Fruit fly (Drosophila melanogaster) whole organism, prepupa: ENCODE results near the gene CG5122.

Experiments used
- Blimp-1 ChIP-seq: fragments of 200-800 bp; sonication (Bioruptor generic); optimal IDR thresholded peaks from 3 replicates; lab custom pipeline; 2017; ENCODE audit warnings: missing biosample characterization, missing genetic modification characterization, mild to moderate bottlenecking, moderate library complexity, missing genetic modification reagents
- CG10669 ChIP-seq: fragments of 200-800 bp; sonication (Bioruptor generic); optimal IDR thresholded peaks from 3 replicates; lab custom pipeline; 2018; ENCODE audit warnings: missing biosample characterization, mild to moderate bottlenecking, missing genetic modification characterization, moderate library complexity
- CG11294 ChIP-seq: fragments of 200-800 bp; sonication (Bioruptor generic); IDR thresholded peaks from 2 replicates; pipeline ENCODE4 v1.3.6; 2022; ENCODE audit warnings: missing biosample characterization, missing genetic modification characterization
- CG11762 ChIP-seq: fragments of 200-800 bp; sonication (Bioruptor generic); optimal IDR thresholded peaks from 3 replicates; lab custom pipeline; 2016; ENCODE audit warnings: missing biosample characterization, missing genetic modification characterization; ENCODE audit not compliant: insufficient read depth
- CG1621 ChIP-seq: fragments of 200-800 bp; sonication (Bioruptor generic); optimal IDR thresholded peaks from 3 replicates; lab custom pipeline; 2018; ENCODE audit warnings: missing biosample characterization, mild to moderate bottlenecking, missing genetic modification characterization
- CG16779 ChIP-seq: fragments of 200-800 bp; sonication (Bioruptor generic); optimal IDR thresholded peaks from 3 replicates; lab custom pipeline; 2017; ENCODE audit warnings: missing biosample characterization, mild to moderate bottlenecking, missing genetic modification characterization
- CG3032 ChIP-seq: fragments of 200-800 bp; optimal IDR thresholded peaks from 2 replicates; lab custom pipeline; 2019; ENCODE audit warnings: missing biosample characterization, mild to moderate bottlenecking, missing genetic modification characterization, moderate library complexity
- CG34406 ChIP-seq: fragments of 200-800 bp; sonication (Bioruptor generic); optimal IDR thresholded peaks from 3 replicates; lab custom pipeline; 2016; ENCODE audit warnings: missing biosample characterization, missing genetic modification characterization
- CG3919 ChIP-seq: fragments of 200-800 bp; sonication (Bioruptor generic); optimal IDR thresholded peaks from 3 replicates; lab custom pipeline; 2016; ENCODE audit warnings: missing biosample characterization, missing genetic modification characterization
- CG4318 ChIP-seq: fragments of 200-800 bp; sonication (Bioruptor generic); optimal IDR thresholded peaks from 3 replicates; lab custom pipeline; 2017; ENCODE audit warnings: missing biosample characterization, mild to moderate bottlenecking, missing genetic modification characterization
- CG6163 ChIP-seq: fragments of 200-800 bp; sonication (Bioruptor generic); IDR thresholded peaks from 3 replicates; pipeline ENCODE4 v1.3.6; 2022; ENCODE audit warnings: missing biosample characterization, missing genetic modification characterization
- CG6276 ChIP-seq: fragments of 200-800 bp; sonication (Bioruptor generic); optimal IDR thresholded peaks from 2 replicates; lab custom pipeline; 2017; ENCODE audit warnings: missing biosample characterization, mild to moderate bottlenecking, missing genetic modification characterization
- CG6808 ChIP-seq: fragments of 200-800 bp; sonication (Bioruptor generic); optimal IDR thresholded peaks from 3 replicates; lab custom pipeline; 2017; ENCODE audit warnings: missing biosample characterization, missing genetic modification characterization, mild to moderate bottlenecking, moderate library complexity, missing genetic modification reagents
- CG7368 ChIP-seq: fragments of 200-800 bp; sonication (Bioruptor generic); optimal IDR thresholded peaks from 3 replicates; lab custom pipeline; 2016; ENCODE audit warnings: missing biosample characterization, missing genetic modification characterization
- CG8119 ChIP-seq: fragments of 200-800 bp; sonication (Bioruptor generic); IDR thresholded peaks from 3 replicates; pipeline ENCODE4 v1.3.6; 2022; ENCODE audit warnings: missing biosample characterization, missing genetic modification characterization
- CG8632 ChIP-seq: fragments of 200-800 bp; sonication (Bioruptor generic); optimal IDR thresholded peaks from 3 replicates; lab custom pipeline; 2016; ENCODE audit warnings: missing biosample characterization, missing genetic modification characterization
- Eip78C ChIP-seq: fragments of 200-800 bp; sonication (Bioruptor generic); peaks from one replicate; lab custom pipeline; 2016; ENCODE audit warnings: missing biosample characterization, missing genetic modification characterization
- Ets21C ChIP-seq: fragments of 200-800 bp; sonication (Bioruptor generic); optimal IDR thresholded peaks from 3 replicates; lab custom pipeline; 2016; ENCODE audit warnings: missing biosample characterization, missing genetic modification characterization
- Hr39 ChIP-seq: fragments of 200-800 bp; sonication (Bioruptor generic); optimal IDR thresholded peaks from 2 replicates; lab custom pipeline; 2016; ENCODE audit warnings: missing biosample characterization, missing genetic modification characterization
- Smox ChIP-seq: fragments of 200-800 bp; sonication (Bioruptor generic); optimal IDR thresholded peaks from 3 replicates; lab custom pipeline; 2016; ENCODE audit warnings: missing biosample characterization, missing genetic modification characterization
- Sox102F ChIP-seq: fragments of 200-800 bp; sonication (Bioruptor generic); optimal IDR thresholded peaks from 2 replicates; lab custom pipeline; 2016; ENCODE audit warnings: missing biosample characterization, mild to moderate bottlenecking, missing genetic modification characterization
- Sox14 ChIP-seq: fragments of 200-800 bp; sonication (Bioruptor generic); optimal IDR thresholded peaks from 3 replicates; lab custom pipeline; 2016; ENCODE audit warnings: missing biosample characterization, missing genetic modification characterization
- achi ChIP-seq: fragments of 200-800 bp; sonication (Bioruptor generic); optimal IDR thresholded peaks from 3 replicates; lab custom pipeline; 2016; ENCODE audit warnings: missing biosample characterization, missing genetic modification characterization
- cyc ChIP-seq: fragments of 200-800 bp; sonication (Bioruptor generic); optimal IDR thresholded peaks from 3 replicates; lab custom pipeline; 2016; ENCODE audit warnings: missing biosample characterization, missing genetic modification characterization
- dac ChIP-seq: fragments of 200-800 bp; sonication (Bioruptor generic); optimal IDR thresholded peaks from 2 replicates; lab custom pipeline; 2017; ENCODE audit warnings: missing biosample characterization, mild to moderate bottlenecking, missing genetic modification characterization
- eg ChIP-seq: fragments of 200-800 bp; sonication (Bioruptor generic); IDR thresholded peaks from 3 replicates; pipeline ENCODE4 v1.3.6; 2022; ENCODE audit warnings: missing biosample characterization, missing genetic modification characterization
- esn ChIP-seq: fragments of 200-800 bp; sonication (Bioruptor generic); optimal IDR thresholded peaks from 2 replicates; lab custom pipeline; 2016; ENCODE audit warnings: missing biosample characterization, mild to moderate bottlenecking, missing genetic modification characterization, moderate library complexity
- fkh ChIP-seq: fragments of 200-800 bp; sonication (Bioruptor generic); optimal IDR thresholded peaks from 3 replicates; lab custom pipeline; 2017; ENCODE audit warnings: missing biosample characterization, mild to moderate bottlenecking, missing genetic modification characterization, moderate library complexity
- net ChIP-seq: fragments of 200-800 bp; sonication (Bioruptor generic); optimal IDR thresholded peaks from 3 replicates; lab custom pipeline; 2016; ENCODE audit warnings: missing biosample characterization, missing genetic modification characterization
- spab ChIP-seq: fragments of 200-800 bp; sonication (Bioruptor generic); optimal IDR thresholded peaks from 2 replicates; lab custom pipeline; 2017; ENCODE audit warnings: missing biosample characterization, mild to moderate bottlenecking, missing genetic modification characterization, missing genetic modification reagents
- ss ChIP-seq, 2 experiments: fragments of 200-800 bp; sonication (Bioruptor generic); optimal IDR thresholded peaks; 2 replicates in 1 of 2; 3 replicates in 1 of 2; lab custom pipeline; 2017 to 2018; ENCODE audit warnings: mild to moderate bottlenecking in 2 of 2, missing biosample characterization in 2 of 2, missing genetic modification characterization in 2 of 2, moderate library complexity in 1 of 2
- svp ChIP-seq: fragments of 200-800 bp; sonication (Bioruptor generic); peaks from one replicate; lab custom pipeline; 2016; ENCODE audit warnings: missing biosample characterization, missing genetic modification characterization
- topi ChIP-seq: fragments of 200-800 bp; sonication (Bioruptor generic); optimal IDR thresholded peaks from 3 replicates; lab custom pipeline; 2016; ENCODE audit warnings: missing biosample characterization, missing genetic modification characterization
- vri ChIP-seq: fragments of 200-800 bp; sonication (Bioruptor generic); optimal IDR thresholded peaks from 3 replicates; lab custom pipeline; 2016; ENCODE audit warnings: missing biosample characterization, mild to moderate bottlenecking, missing genetic modification characterization

CG5122 gene

dm6 chr2L:13086712-13087111 lies 43.7 kb upstream of the CG5122 start (continued):
- TF ChIP-seq topi (GFP tag; lab: Kevin White, UChicago), result peak; percentile 23
- TF ChIP-seq CG3032 (tag; lab: Kevin White, UChicago), result no peak
- peak; percentile 12 for TF ChIP-seq CG34406 (GFP tag; lab: Kevin White, UChicago)
- TF ChIP-seq vri (GFP tag; lab: Kevin White, UChicago), result no peak
- TF ChIP-seq CG7368 (GFP tag; lab: Kevin White, UChicago), result no peak
- TF ChIP-seq CG8119 (GFP tag; lab: Robert Waterston, UW), result no peak
- peak; percentile 15 for TF ChIP-seq achi (GFP tag; lab: Kevin White, UChicago)
- no peak for TF ChIP-seq eg (GFP tag; lab: Robert Waterston, UW)
- TF ChIP-seq Sox102F (GFP tag; lab: Kevin White, UChicago), result peak; percentile 13
- TF ChIP-seq svp (GFP tag; lab: Kevin White, UChicago), result peak; percentile 66
- TF ChIP-seq spab (GFP tag; lab: Kevin White, UChicago), result no peak
- peak; percentile 37 for TF ChIP-seq Smox
- TF ChIP-seq Sox14, result peak; percentile 23
- no peak for TF ChIP-seq CG11294 (GFP tag; lab: Robert Waterston, UW)
- no peak for TF ChIP-seq net (GFP tag; lab: Kevin White, UChicago)
- TF ChIP-seq CG10669 (GFP tag; lab: Kevin White, UChicago), result no peak
- TF ChIP-seq esn (GFP tag; lab: Kevin White, UChicago), result peak; percentile 51
- peak; percentile 45 for TF ChIP-seq Hr39 (GFP tag; lab: Kevin White, UChicago)
- TF ChIP-seq dac (GFP tag; lab: Kevin White, UChicago), result no peak
- no peak for TF ChIP-seq CG11762 (GFP tag; lab: Kevin White, UChicago)
- no peak for TF ChIP-seq CG1621 (tag; lab: Kevin White, UChicago)
- no peak for TF ChIP-seq CG16779 (tag; lab: Kevin White, UChicago)
- no peak for TF ChIP-seq Ets21C (GFP tag; lab: Kevin White, UChicago)

DNA sequence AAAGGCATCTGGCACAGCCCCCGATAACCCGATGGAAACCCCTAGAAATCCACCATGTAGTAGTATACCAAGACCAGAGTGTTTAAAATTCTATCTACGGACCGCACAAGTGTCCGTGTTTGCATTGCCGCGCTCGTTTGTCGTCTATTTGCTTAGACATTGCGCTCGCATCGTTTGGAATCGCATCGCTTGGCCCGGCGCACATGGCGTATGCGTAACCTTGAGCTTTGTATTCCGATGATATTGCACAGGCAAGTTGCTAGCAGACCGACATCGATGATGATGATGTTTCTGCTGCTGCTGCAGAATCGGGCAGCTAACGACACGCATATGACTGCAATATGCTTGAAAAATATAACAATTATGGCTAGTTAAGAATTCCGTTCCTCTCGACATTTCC lies 41.8 kb upstream of the CG5122 start:
- TF ChIP-seq CG6276 (GFP tag; lab: Kevin White, UChicago), result no peak
- peak; percentile 31; the same call in 1 of the 3 replicates for TF ChIP-seq CG6163
- no peak for TF ChIP-seq ss (GFP tag; optimal IDR thresholded peaks at IDR 0.05; lab: Kevin White, UChicago)
- peak; percentile 56 for TF ChIP-seq svp (GFP tag; lab: Kevin White, UChicago)
- no peak for TF ChIP-seq CG11762 (GFP tag; lab: Kevin White, UChicago)

dm6 chr2L:13095805-13096204 lies 34.6 kb upstream of the CG5122 start:
- TF ChIP-seq CG3032 (tag; lab: Kevin White, UChicago) (no peak), CG11294 (GFP tag; lab: Robert Waterston, UW) (no peak), CG8632 (GFP tag; lab: Kevin White, UChicago) (no peak), CG11762 (GFP tag; lab: Kevin White, UChicago) (no peak), Blimp-1 (GFP tag; lab: Kevin White, UChicago) (peak; percentile 71), Eip78C (no peak)

DNA sequence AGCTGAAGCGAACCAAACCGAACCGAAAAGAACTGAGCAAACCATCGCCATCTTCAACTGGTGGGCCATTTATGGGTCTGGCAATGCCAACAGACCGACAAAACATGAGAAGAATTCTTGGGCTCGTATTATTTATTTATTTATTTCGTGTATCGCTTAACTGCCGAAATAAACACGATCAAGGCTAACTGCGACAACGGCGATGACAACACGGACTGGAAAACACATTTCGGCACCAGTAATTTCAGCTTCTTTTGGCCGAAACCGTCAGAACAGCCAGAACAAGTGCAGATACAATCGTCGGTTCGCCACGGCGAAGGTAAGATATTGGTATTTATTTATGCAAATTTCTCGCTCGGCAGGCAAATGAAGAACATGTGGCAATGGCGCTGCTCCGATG lies 33.2 kb upstream of the CG5122 start:
- TF ChIP-seq esn (GFP tag; lab: Kevin White, UChicago) (no peak), Ets21C (GFP tag; lab: Kevin White, UChicago) (no peak), Hr39 (GFP tag; lab: Kevin White, UChicago) (no peak), CG3919 (GFP tag; lab: Kevin White, UChicago) (no peak), cyc (GFP tag; lab: Kevin White, UChicago) (no peak), fkh (GFP tag; lab: Kevin White, UChicago) (no peak), CG16779 (tag; lab: Kevin White, UChicago) (no peak), CG10669 (GFP tag; lab: Kevin White, UChicago) (no peak), Eip78C (peak; percentile 25), CG6808 (GFP tag; lab: Kevin White, UChicago) (no peak), CG4318 (GFP tag; lab: Kevin White, UChicago) (no peak), CG1621 (tag; lab: Kevin White, UChicago) (no peak), svp (GFP tag; lab: Kevin White, UChicago) (peak; percentile 38), CG6276 (GFP tag; lab: Kevin White, UChicago) (no peak)
